Worm (Caenorhabditis elegans) whole organism, L2 larva: Measurements from ENCODE around the gene gur-3.

Experiments used
- ZK546.5 ChIP-seq: sonication (generic microtip); optimal IDR thresholded peaks from 2 replicates; lab custom pipeline; 2017; ENCODE audit warnings: missing biosample characterization, missing genetic modification characterization
- aly-2 ChIP-seq: fragments of 150-350 bp; optimal IDR thresholded peaks from 2 replicates; lab custom pipeline; 2014; ENCODE audit warnings: missing biosample characterization, missing genetic modification characterization
- ama-1 ChIP-seq: fragments of 150-350 bp; optimal IDR thresholded peaks from 2 replicates; lab custom pipeline; 2018; ENCODE audit warnings: inconsistent platforms
- ceh-16 ChIP-seq: fragments of 150-350 bp; optimal IDR thresholded peaks from 2 replicates; lab custom pipeline; 2014; ENCODE audit warnings: missing biosample characterization, missing genetic modification characterization
- dmd-4 ChIP-seq: sonication (generic microtip); optimal IDR thresholded peaks from 2 replicates; lab custom pipeline; 2017; ENCODE audit warnings: missing biosample characterization, missing genetic modification characterization
- lin-11 ChIP-seq: fragments of 150-350 bp; sonication (generic microtip); optimal IDR thresholded peaks from 2 replicates; lab custom pipeline; 2014; ENCODE audit warnings: missing biosample characterization, missing genetic modification characterization, inconsistent platforms, mixed read lengths
- lsy-2 ChIP-seq, 2 experiments: fragments of 150-350 bp in 1 of 2; sonication (generic microtip) in 1 of 2; optimal IDR thresholded peaks; 2 replicates each; lab custom pipeline; 2014 to 2017; ENCODE audit warnings: missing biosample characterization in 2 of 2, missing genetic modification characterization in 2 of 2
- mdl-1 ChIP-seq, 2 experiments: fragments of 150-350 bp in 1 of 2; sonication (generic microtip) in 1 of 2; optimal IDR thresholded peaks; 2 replicates each; lab custom pipeline; 2017; ENCODE audit warnings: missing biosample characterization in 2 of 2, missing genetic modification characterization in 2 of 2
- nhr-12 ChIP-seq: fragments of 150-350 bp; optimal IDR thresholded peaks from 2 replicates; lab custom pipeline; 2014; ENCODE audit warnings: missing biosample characterization, missing genetic modification characterization
- nhr-25 ChIP-seq: fragments of 150-350 bp; sonication (generic microtip); optimal IDR thresholded peaks from 3 replicates; lab custom pipeline; 2014; ENCODE audit warnings: missing biosample characterization, missing genetic modification characterization
- nhr-77 ChIP-seq: fragments of 150-350 bp; optimal IDR thresholded peaks from 2 replicates; lab custom pipeline; 2014; ENCODE audit warnings: missing biosample characterization, missing genetic modification characterization
- skn-1 ChIP-seq: sonication (generic microtip); optimal IDR thresholded peaks from 2 replicates; lab custom pipeline; 2017; ENCODE audit warnings: missing biosample characterization, missing genetic modification characterization
- unc-62 ChIP-seq: fragments of 150-350 bp; optimal IDR thresholded peaks from 2 replicates; lab custom pipeline; 2014; ENCODE audit warnings: missing biosample characterization, missing genetic modification reagents, missing genetic modification characterization

DNA sequence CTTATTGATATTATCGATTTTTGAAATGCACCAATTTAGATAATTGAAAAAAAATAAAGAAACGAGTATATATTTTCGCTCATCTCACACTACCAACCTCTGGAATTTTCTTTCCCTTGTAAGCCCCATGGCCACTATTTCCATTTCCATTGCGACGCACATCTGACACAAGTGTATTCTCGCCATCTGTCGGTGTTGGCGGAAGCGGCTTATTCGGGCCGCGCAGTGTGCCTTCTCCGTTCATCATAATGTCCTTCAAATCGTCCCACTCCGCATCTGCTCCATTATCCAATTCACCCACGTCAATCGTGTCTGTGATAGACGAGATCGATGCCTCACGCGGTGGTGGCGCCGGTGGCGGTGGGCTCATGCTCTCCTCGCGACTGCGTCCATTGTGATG, 18.6 kb upstream of the gur-3 start:
- TF ChIP-seq skn-1 (tag; lab: Kevin White, UChicago) (no peak), lsy-2 (tag; optimal IDR thresholded peaks at IDR 0.05; lab: Kevin White, UChicago) (no peak), lin-11 (tag; lab: Kevin White, UChicago) (no peak), nhr-25 (tag; lab: Kevin White, UChicago) (no peak), unc-62 (no peak), aly-2 (no peak), nhr-77 (tag; lab: Kevin White, UChicago) (no peak), ceh-16 (no peak), ama-1 (no peak), dmd-4 (tag; lab: Kevin White, UChicago) (no peak), nhr-12 (no peak), mdl-1 (tag; optimal IDR thresholded peaks at IDR 0.05; lab: Kevin White, UChicago) (no peak), ZK546.5 (tag; lab: Kevin White, UChicago) (no peak)
